Worm (Caenorhabditis elegans): ENCODE data around the gene rgs-1.

ce11 chrIII:9999235-9999634, 17.1 kb downstream of the rgs-1 start, which contains the start of gene C05B5.17:
- TF ChIP-seq hlh-30 (tag; optimal IDR thresholded peaks at IDR 0.05; ENCODE audit: insufficient read depth) (no peak), ets-4 (tag; optimal IDR thresholded peaks at IDR 0.05) (no peak)
